Fruit fly (Drosophila melanogaster): ENCODE results near the gene mbf1.

The mbf1 gene

dm6 chr3L:16581201-16581705, 7.0 kb downstream of the mbf1 start, which contains the start of gene Smn (continued):
- TF ChIP-seq Hr4 (GFP tag; optimal IDR thresholded peaks at IDR 0.05) (peak; percentile 60), fd59A (GFP tag; optimal IDR thresholded peaks at IDR 0.05) (peak; percentile 32), salr (GFP tag; optimal IDR thresholded peaks at IDR 0.05) (peak in 1 of 2 experiments; percentile 53), net (GFP tag; optimal IDR thresholded peaks at IDR 0.05) (no peak), fd85E (GFP tag; optimal IDR thresholded peaks at IDR 0.05) (no peak), Sox14 (GFP tag; optimal IDR thresholded peaks at IDR 0.05) (peak; percentile 54), CG6163 (GFP tag; IDR thresholded peaks at IDR 0.05) (no peak), CG10631 (GFP tag; optimal IDR thresholded peaks at IDR 0.05) (peak; percentile 62), dsx (GFP tag; optimal IDR thresholded peaks at IDR 0.05; ENCODE audit: poor library complexity, severe bottlenecking) (no peak), eg (GFP tag; IDR thresholded peaks at IDR 0.05) (no peak; the same call in 2 of the 3 replicates), Met (GFP tag; optimal IDR thresholded peaks at IDR 0.05) (peak; percentile 69), Smox (GFP tag; optimal IDR thresholded peaks at IDR 0.05) (peak; percentile 60), CG34406 (GFP tag; optimal IDR thresholded peaks at IDR 0.05) (peak; percentile 51), CG11902 (GFP tag; optimal IDR thresholded peaks at IDR 0.05) (peak; percentile 41), Ets21C (GFP tag; optimal IDR thresholded peaks at IDR 0.05) (peak; percentile 68), pdm3 (GFP tag; optimal IDR thresholded peaks at IDR 0.05) (peak; percentile 72), lz (GFP tag; optimal IDR thresholded peaks at IDR 0.05) (peak; percentile 67), cyc (GFP tag; optimal IDR thresholded peaks at IDR 0.05) (peak; percentile 71), CG3919 (GFP tag; optimal IDR thresholded peaks at IDR 0.05) (peak; percentile 61), Eip93F (GFP tag; optimal IDR thresholded peaks at IDR 0.05) (no peak)

- no peak for TF ChIP-seq spab (GFP tag; optimal IDR thresholded peaks at IDR 0.05)
- TF ChIP-seq lz (GFP tag; optimal IDR thresholded peaks at IDR 0.05) = peak; percentile 53
- TF ChIP-seq net (GFP tag; optimal IDR thresholded peaks at IDR 0.05) = no peak
- TF ChIP-seq CG15336 (GFP tag; IDR thresholded peaks at IDR 0.05) = 0 out of 2 replicates have a peak, but pooled peaks have one; percentile 12
- peak; percentile 42 for TF ChIP-seq cyc (GFP tag; optimal IDR thresholded peaks at IDR 0.05)
- TF ChIP-seq Gug (GFP tag; IDR thresholded peaks at IDR 0.05) = 0 out of 2 replicates have a peak, but pooled peaks have one; percentile 8
- TF ChIP-seq CG31627 (GFP tag; optimal IDR thresholded peaks at IDR 0.05) = peak; percentile 33
- no peak for TF ChIP-seq CG4318 (GFP tag; optimal IDR thresholded peaks at IDR 0.05)
- peak; percentile 2 for TF ChIP-seq CG34406 (GFP tag; optimal IDR thresholded peaks at IDR 0.05)
- no peak for TF ChIP-seq Blimp-1 (GFP tag; optimal IDR thresholded peaks at IDR 0.05)
- TF ChIP-seq CG8119 (GFP tag; IDR thresholded peaks at IDR 0.05) = no peak
- TF ChIP-seq topi (GFP tag; optimal IDR thresholded peaks at IDR 0.05) = peak; percentile 25
- no peak for TF ChIP-seq CG10669 (GFP tag; optimal IDR thresholded peaks at IDR 0.05)
- no peak for TF ChIP-seq CG9139 (GFP tag; optimal IDR thresholded peaks at IDR 0.05)
- TF ChIP-seq CG32006 (GFP tag; optimal IDR thresholded peaks at IDR 0.05) = peak; percentile 20
- no peak for TF ChIP-seq CG8319 (GFP tag; optimal IDR thresholded peaks at IDR 0.05)
- TF ChIP-seq CG6792 (GFP tag; optimal IDR thresholded peaks at IDR 0.05) = no peak
- TF ChIP-seq CG16779 (tag; optimal IDR thresholded peaks at IDR 0.05) = no peak
- peak; percentile 3 for TF ChIP-seq dsx (GFP tag; optimal IDR thresholded peaks at IDR 0.05; ENCODE audit: poor library complexity, severe bottlenecking)
- TF ChIP-seq CG11902 (GFP tag; optimal IDR thresholded peaks at IDR 0.05) = no peak
- TF ChIP-seq Hr38 (GFP tag; optimal IDR thresholded peaks at IDR 0.05) = no peak
- TF ChIP-seq Met (GFP tag; optimal IDR thresholded peaks at IDR 0.05) = peak; percentile 38
- no peak for TF ChIP-seq Eip93F (GFP tag; optimal IDR thresholded peaks at IDR 0.05)
- TF ChIP-seq CG6854 (GFP tag; optimal IDR thresholded peaks at IDR 0.05) = no peak
- peak; percentile 45 for TF ChIP-seq Sox14 (GFP tag; optimal IDR thresholded peaks at IDR 0.05)
- TF ChIP-seq achi (GFP tag; optimal IDR thresholded peaks at IDR 0.05) = no peak
- TF ChIP-seq CG11294 (GFP tag; IDR thresholded peaks at IDR 0.05) = no peak
- no peak for TF ChIP-seq CG7368 (GFP tag; optimal IDR thresholded peaks at IDR 0.05)
- no peak for TF ChIP-seq fd85E (GFP tag; optimal IDR thresholded peaks at IDR 0.05)
- TF ChIP-seq CG3919 (GFP tag; optimal IDR thresholded peaks at IDR 0.05) = no peak
- TF ChIP-seq dac (GFP tag; optimal IDR thresholded peaks at IDR 0.05) = no peak
- TF ChIP-seq Hr39 (GFP tag; optimal IDR thresholded peaks at IDR 0.05) = peak; percentile 45
- TF ChIP-seq CG11762 (GFP tag; optimal IDR thresholded peaks at IDR 0.05; ENCODE audit: insufficient read depth) = no peak
- no peak for TF ChIP-seq fd59A (GFP tag; optimal IDR thresholded peaks at IDR 0.05)
- no peak for TF ChIP-seq eg (GFP tag; IDR thresholded peaks at IDR 0.05)
- TF ChIP-seq CG6276 (GFP tag; optimal IDR thresholded peaks at IDR 0.05) = no peak
- TF ChIP-seq Eip78C (GFP tag) = peak; percentile 80
- no peak for TF ChIP-seq Lpt (GFP tag; optimal IDR thresholded peaks at IDR 0.05)
- peak; percentile 12 for TF ChIP-seq CG8632 (GFP tag; optimal IDR thresholded peaks at IDR 0.05)
- TF ChIP-seq CG1621 (tag; optimal IDR thresholded peaks at IDR 0.05) = no peak
These were observed 8.6 kb downstream of the mbf1 start, which contains the start of gene Rpn12 for dm6 chr3L:16582678-16583315. Gene Rpn12, plus strand, starts transcription at chr3L:16583028.

All from whole organism, prepupa.